Worm (Caenorhabditis elegans): ENCODE results near the gene C14A4.6.

The C14A4.6 gene

ce11 chrII:10563368-10563767 is 31.2 kb downstream of the C14A4.6 start, which contains the start of gene cdc-48.1:
TSS of gene cdc-48.1 (minus strand) at chrII:10563407.
- TF ChIP-seq ztf-11 (tag; optimal IDR thresholded peaks at IDR 0.05) (peak; percentile 80), nhr-2 (tag; optimal IDR thresholded peaks at IDR 0.05) (peak; percentile 74), lin-32 (GFP tag; optimal IDR thresholded peaks at IDR 0.05) (peak; percentile 37), mab-5 (tag; optimal IDR thresholded peaks at IDR 0.05) (peak; percentile 84), unc-39 (tag; optimal IDR thresholded peaks at IDR 0.05) (peak; percentile 36), nhr-76 (tag; optimal IDR thresholded peaks at IDR 0.05) (no peak), drap-1 (GFP tag; optimal IDR thresholded peaks at IDR 0.05) (peak; percentile 92), ces-1 (GFP tag; optimal IDR thresholded peaks at IDR 0.05) (peak; percentile 98), ceh-43 (GFP tag; optimal IDR thresholded peaks at IDR 0.05) (peak; percentile 87), snpc-4 (tag; optimal IDR thresholded peaks at IDR 0.05) (no peak), mep-1 (tag; optimal IDR thresholded peaks at IDR 0.05) (peak; percentile 100), unc-62 (GFP tag; optimal IDR thresholded peaks at IDR 0.05) (peak; percentile 97), ham-2 (GFP tag; optimal IDR thresholded peaks at IDR 0.05) (peak; percentile 84), blmp-1 (tag; optimal IDR thresholded peaks at IDR 0.05) (peak; percentile 79), lsy-2 (tag; optimal IDR thresholded peaks at IDR 0.05) (peak; percentile 95), lin-13 (tag; optimal IDR thresholded peaks at IDR 0.05) (peak; percentile 100), nhr-12 (tag; optimal IDR thresholded peaks at IDR 0.05) (peak; percentile 68), ceh-83 (GFP tag; optimal IDR thresholded peaks at IDR 0.05) (peak; percentile 88), mls-2 (tag; optimal IDR thresholded peaks at IDR 0.05) (peak; percentile 89), tbx-8 (GFP tag; optimal IDR thresholded peaks at IDR 0.05) (peak; percentile 72), nhr-237 (tag; optimal IDR thresholded peaks at IDR 0.05) (peak; percentile 100), cnd-1 (tag; optimal IDR thresholded peaks at IDR 0.05) (peak; percentile 96), elt-3 (tag; optimal IDR thresholded peaks at IDR 0.05) (peak; percentile 85), bed-3 (GFP tag; optimal IDR thresholded peaks at IDR 0.05) (peak; percentile 63), pha-4 (tag; optimal IDR thresholded peaks at IDR 0.05) (peak; percentile 98), sptf-1 (tag; optimal IDR thresholded peaks at IDR 0.05) (peak; percentile 97), hlh-1 (tag; optimal IDR thresholded peaks at IDR 0.05) (peak; percentile 88), sem-2 (GFP tag; optimal IDR thresholded peaks at IDR 0.05) (peak; percentile 30), M03D4.4 (tag; optimal IDR thresholded peaks at IDR 0.05) (peak; percentile 92), nhr-28 (tag; optimal IDR thresholded peaks at IDR 0.05) (peak; percentile 87), zip-8 (tag; optimal IDR thresholded peaks at IDR 0.05) (no peak), unc-120 (tag; optimal IDR thresholded peaks at IDR 0.05; ENCODE audit: poor library complexity, severe bottlenecking) (peak; percentile 91), elt-1 (tag; optimal IDR thresholded peaks at IDR 0.05; ENCODE audit: borderline replicate concordance, insufficient read depth) (peak; percentile 68), ceh-39 (tag; optimal IDR thresholded peaks at IDR 0.05) (peak; percentile 99), flh-1 (GFP tag; optimal IDR thresholded peaks at IDR 0.05) (peak; percentile 49)

ce11 chrII:10559671-10560184 is 34.8 kb downstream of the C14A4.6 start:
- no peak for TF ChIP-seq unc-39 (tag; optimal IDR thresholded peaks at IDR 0.05)

DNA sequence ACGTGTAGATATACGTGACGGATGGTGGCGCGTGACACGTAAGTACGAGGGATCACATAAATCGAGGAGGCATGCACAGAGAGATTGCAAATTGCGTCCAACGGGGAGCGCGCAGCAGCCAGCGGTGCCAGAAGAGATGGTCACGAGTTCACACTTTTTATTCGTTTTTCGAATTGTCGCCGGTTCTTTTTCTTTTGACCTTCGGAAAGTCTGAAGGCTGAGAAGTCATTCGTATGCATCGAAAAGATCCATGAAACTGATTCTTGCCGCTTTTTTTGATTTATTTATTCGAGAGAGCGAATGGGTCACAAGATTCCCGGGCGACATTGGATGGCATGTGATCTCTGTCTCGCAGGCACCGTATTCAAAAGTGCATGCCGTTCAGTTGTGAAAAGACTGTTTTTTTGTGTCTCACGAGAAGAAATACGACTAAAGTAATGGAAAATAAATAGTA is 35.6 kb downstream of the C14A4.6 start:
- TF ChIP-seq ceh-43 (GFP tag; optimal IDR thresholded peaks at IDR 0.05) = no peak
- TF ChIP-seq ceh-39 (tag; optimal IDR thresholded peaks at IDR 0.05) = no peak
- TF ChIP-seq tbx-8 (GFP tag; optimal IDR thresholded peaks at IDR 0.05) = no peak

ce11 chrII:10558345-10558744 is 36.2 kb downstream of the C14A4.6 start:
- no peak for TF ChIP-seq bed-3 (GFP tag; optimal IDR thresholded peaks at IDR 0.05)
- TF ChIP-seq pha-4 (tag; optimal IDR thresholded peaks at IDR 0.05) = no peak
- TF ChIP-seq flh-1 (GFP tag; optimal IDR thresholded peaks at IDR 0.05) = no peak
- peak; percentile 85 for TF ChIP-seq unc-120 (tag; optimal IDR thresholded peaks at IDR 0.05; ENCODE audit: poor library complexity, severe bottlenecking)
- TF ChIP-seq M03D4.4 (tag; optimal IDR thresholded peaks at IDR 0.05) = no peak
- TF ChIP-seq zip-8 (tag; optimal IDR thresholded peaks at IDR 0.05) = no peak
- no peak for TF ChIP-seq sem-2 (GFP tag; optimal IDR thresholded peaks at IDR 0.05)
- TF ChIP-seq ham-2 (GFP tag; optimal IDR thresholded peaks at IDR 0.05) = no peak
- TF ChIP-seq mep-1 (tag; optimal IDR thresholded peaks at IDR 0.05) = no peak
- no peak for TF ChIP-seq elt-3 (tag; optimal IDR thresholded peaks at IDR 0.05)
- no peak for TF ChIP-seq lin-32 (GFP tag; optimal IDR thresholded peaks at IDR 0.05)
- no peak for TF ChIP-seq ceh-39 (tag; optimal IDR thresholded peaks at IDR 0.05)
- peak; percentile 85 for TF ChIP-seq hlh-1 (tag; optimal IDR thresholded peaks at IDR 0.05)
- no peak for TF ChIP-seq drap-1 (GFP tag; optimal IDR thresholded peaks at IDR 0.05)
- no peak for TF ChIP-seq ztf-11 (tag; optimal IDR thresholded peaks at IDR 0.05)
- peak; percentile 13 for TF ChIP-seq unc-62 (GFP tag; optimal IDR thresholded peaks at IDR 0.05)
- TF ChIP-seq ceh-83 (GFP tag; optimal IDR thresholded peaks at IDR 0.05) = no peak
